Worm (Caenorhabditis elegans) whole organism, L1 larva: ENCODE data around the gene T22H9.1.

ENCODE experiments used
- C16A3.4 ChIP-seq: fragments of 150-350 bp; optimal IDR thresholded peaks from 2 replicates; lab custom pipeline; 2014; ENCODE audit warnings: missing biosample characterization, missing genetic modification characterization
- C34B4.2 ChIP-seq: sonication (generic microtip); optimal IDR thresholded peaks from 2 replicates; lab custom pipeline; 2017; ENCODE audit warnings: mild to moderate bottlenecking, missing genetic modification characterization, missing compliant biosample characterization
- F16B12.6 ChIP-seq: fragments of 150-350 bp; optimal IDR thresholded peaks from 2 replicates; lab custom pipeline; 2014; ENCODE audit warnings: missing biosample characterization, missing genetic modification characterization
- Y116A8C.19 ChIP-seq: sonication (generic microtip); optimal IDR thresholded peaks from 2 replicates; lab custom pipeline; 2016; ENCODE audit warnings: missing compliant biosample characterization, missing genetic modification characterization, borderline replicate concordance
- alr-1 ChIP-seq: fragments of 200-800 bp; sonication (Bioruptor generic); optimal IDR thresholded peaks from 2 replicates; lab custom pipeline; 2018; ENCODE audit warnings: borderline replicate concordance, mild to moderate bottlenecking, missing genetic modification characterization, missing compliant biosample characterization
- ama-1 ChIP-seq: fragments of 150-350 bp; optimal IDR thresholded peaks from 2 replicates; lab custom pipeline; 2014
- blmp-1 ChIP-seq: fragments of 150-350 bp; optimal IDR thresholded peaks from 2 replicates; lab custom pipeline; 2014; ENCODE audit warnings: missing biosample characterization, missing genetic modification characterization
- ceh-63 ChIP-seq: fragments of 200-800 bp; sonication (Bioruptor generic); optimal IDR thresholded peaks from 2 replicates; lab custom pipeline; 2018; ENCODE audit warnings: mild to moderate bottlenecking, missing genetic modification characterization, missing compliant biosample characterization
- ceh-8 ChIP-seq: fragments of 200-800 bp; sonication (Bioruptor generic); optimal IDR thresholded peaks from 2 replicates; lab custom pipeline; 2018; ENCODE audit warnings: mild to moderate bottlenecking, missing genetic modification characterization, moderate library complexity, missing compliant biosample characterization
- ceh-82 ChIP-seq, 3 experiments: fragments of 150-350 bp in 1 of 3; sonication (generic microtip) in 2 of 3; optimal IDR thresholded peaks; 2 replicates each; lab custom pipeline; 2014 to 2017; ENCODE audit warnings: missing biosample characterization in 3 of 3, missing genetic modification characterization in 3 of 3
- ces-1 ChIP-seq: fragments of 150-350 bp; optimal IDR thresholded peaks from 2 replicates; lab custom pipeline; 2014; ENCODE audit warnings: missing biosample characterization, missing genetic modification reagents, missing genetic modification characterization
- dpl-1 ChIP-seq, 3 experiments: fragments of 150-350 bp in 2 of 3; sonication (generic microtip) in 1 of 3; optimal IDR thresholded peaks; 2 replicates each; lab custom pipeline; 2014 to 2017; ENCODE audit warnings: missing biosample characterization in 3 of 3, missing genetic modification characterization in 3 of 3, missing genetic modification reagents in 3 of 3
- dsc-1 ChIP-seq: sonication (generic microtip); optimal IDR thresholded peaks from 2 replicates; lab custom pipeline; 2016; ENCODE audit warnings: mild to moderate bottlenecking, missing genetic modification characterization, missing compliant biosample characterization
- efl-1 ChIP-seq, 4 experiments: fragments of 150-350 bp; optimal IDR thresholded peaks in 3 of 4; peaks in 1 of 4; 1 replicate in 1 of 4; 2 replicates in 3 of 4; lab custom pipeline; 2014; ENCODE audit warnings: missing biosample characterization in 2 of 4, missing genetic modification characterization in 2 of 4, missing genetic modification reagents in 2 of 4
- efl-3 ChIP-seq: fragments of 200-800 bp; sonication (Bioruptor generic); optimal IDR thresholded peaks from 2 replicates; lab custom pipeline; 2018; ENCODE audit warnings: mild to moderate bottlenecking, missing genetic modification characterization, missing compliant biosample characterization
- fkh-10 ChIP-seq: sonication (generic microtip); optimal IDR thresholded peaks from 2 replicates; lab custom pipeline; 2017; ENCODE audit warnings: missing biosample characterization, missing genetic modification reagents, missing genetic modification characterization
- hlh-4 ChIP-seq: sonication (generic microtip); optimal IDR thresholded peaks from 2 replicates; lab custom pipeline; 2016; ENCODE audit warnings: mild to moderate bottlenecking, missing genetic modification characterization, missing compliant biosample characterization
- hpl-2 ChIP-seq: fragments of 150-350 bp; optimal IDR thresholded peaks from 2 replicates; lab custom pipeline; 2014; ENCODE audit warnings: missing biosample characterization, missing genetic modification reagents, missing genetic modification characterization
- irx-1 ChIP-seq: sonication (generic microtip); optimal IDR thresholded peaks from 2 replicates; lab custom pipeline; 2016; ENCODE audit warnings: missing genetic modification characterization, missing compliant biosample characterization
- lin-14 ChIP-seq: fragments of 200-800 bp; sonication (Bioruptor generic); optimal IDR thresholded peaks from 2 replicates; lab custom pipeline; 2018; ENCODE audit warnings: mild to moderate bottlenecking, missing genetic modification characterization, moderate library complexity, missing compliant biosample characterization
- lin-35 ChIP-seq, 2 experiments: fragments of 150-350 bp; optimal IDR thresholded peaks; 2 replicates each; lab custom pipeline; 2014; ENCODE audit warnings: missing biosample characterization in 2 of 2, missing genetic modification characterization in 2 of 2, missing genetic modification reagents in 2 of 2
- lsy-2 ChIP-seq, 2 experiments: fragments of 150-350 bp; optimal IDR thresholded peaks; 2 replicates each; lab custom pipeline; 2014; ENCODE audit warnings: missing biosample characterization in 2 of 2, missing genetic modification characterization in 2 of 2
- mdl-1 ChIP-seq, 2 experiments: fragments of 150-350 bp; optimal IDR thresholded peaks; 2 replicates each; lab custom pipeline; 2014 to 2017; ENCODE audit warnings: missing biosample characterization in 2 of 2, missing genetic modification characterization in 2 of 2, inconsistent platforms in 1 of 2
- mep-1 ChIP-seq: fragments of 150-350 bp; optimal IDR thresholded peaks from 2 replicates; lab custom pipeline; 2014; ENCODE audit warnings: missing biosample characterization, missing genetic modification characterization
- nhr-12 ChIP-seq: sonication (generic microtip); optimal IDR thresholded peaks from 2 replicates; lab custom pipeline; 2017; ENCODE audit warnings: missing biosample characterization, missing genetic modification characterization
- nhr-19 ChIP-seq: fragments of 200-800 bp; sonication (Bioruptor generic); conservative IDR thresholded peaks from 2 replicates; pipeline ENCODE4 v1.3.6; 2022; ENCODE audit warnings: missing genetic modification characterization, missing compliant biosample characterization
- nhr-20 ChIP-seq: sonication (generic microtip); optimal IDR thresholded peaks from 2 replicates; lab custom pipeline; 2016; ENCODE audit warnings: mild to moderate bottlenecking, missing genetic modification characterization, missing compliant biosample characterization
- nhr-47 ChIP-seq: sonication (generic microtip); optimal IDR thresholded peaks from 2 replicates; lab custom pipeline; 2016; ENCODE audit warnings: mild to moderate bottlenecking, missing genetic modification characterization, moderate library complexity, missing compliant biosample characterization
- nhr-76 ChIP-seq: sonication (generic microtip); optimal IDR thresholded peaks from 2 replicates; lab custom pipeline; 2017; ENCODE audit warnings: missing biosample characterization, missing genetic modification characterization
- nhr-90 ChIP-seq: sonication (generic microtip); optimal IDR thresholded peaks from 2 replicates; lab custom pipeline; 2016; ENCODE audit warnings: mild to moderate bottlenecking, missing genetic modification characterization, missing compliant biosample characterization; ENCODE audit not compliant: poor library complexity
- pax-3 ChIP-seq: fragments of 200-800 bp; sonication (Bioruptor generic); optimal IDR thresholded peaks from 2 replicates; lab custom pipeline; 2018; ENCODE audit warnings: mild to moderate bottlenecking, missing genetic modification characterization, moderate library complexity, missing compliant biosample characterization
- pqm-1 ChIP-seq: sonication (generic microtip); optimal IDR thresholded peaks from 3 replicates; lab custom pipeline; 2017; ENCODE audit warnings: missing biosample characterization, missing genetic modification characterization
- skn-1 ChIP-seq: fragments of 150-350 bp; optimal IDR thresholded peaks from 2 replicates; lab custom pipeline; 2014; ENCODE audit warnings: missing biosample characterization, missing genetic modification characterization
- snpc-4 ChIP-seq: fragments of 150-350 bp; optimal IDR thresholded peaks from 2 replicates; lab custom pipeline; 2014; ENCODE audit warnings: missing biosample characterization, missing genetic modification characterization
- snu-23 ChIP-seq: sonication (generic microtip); optimal IDR thresholded peaks from 2 replicates; lab custom pipeline; 2016; ENCODE audit warnings: missing genetic modification characterization, missing compliant biosample characterization
- sup-37 ChIP-seq: fragments of 200-800 bp; sonication (Bioruptor generic); optimal IDR thresholded peaks from 2 replicates; lab custom pipeline; 2018; ENCODE audit warnings: mild to moderate bottlenecking, missing genetic modification characterization, missing compliant biosample characterization
- swsn-7 ChIP-seq: sonication (generic microtip); optimal IDR thresholded peaks from 2 replicates; lab custom pipeline; 2016; ENCODE audit warnings: missing genetic modification characterization, missing compliant biosample characterization
- tbx-2 ChIP-seq: sonication (generic microtip); optimal IDR thresholded peaks from 2 replicates; lab custom pipeline; 2016; ENCODE audit warnings: missing genetic modification characterization, missing compliant biosample characterization
- unc-130 ChIP-seq: fragments of 150-350 bp; optimal IDR thresholded peaks from 2 replicates; lab custom pipeline; 2017; ENCODE audit warnings: missing biosample characterization, missing genetic modification characterization, inconsistent platforms
- unc-30 ChIP-seq: sonication (generic microtip); optimal IDR thresholded peaks from 2 replicates; lab custom pipeline; 2017; ENCODE audit warnings: missing biosample characterization, missing genetic modification characterization
- vab-15 ChIP-seq: sonication (generic microtip); optimal IDR thresholded peaks from 2 replicates; lab custom pipeline; 2017; ENCODE audit warnings: missing genotype, mild to moderate bottlenecking, missing genetic modification characterization, missing compliant biosample characterization
- xbp-1 ChIP-seq: sonication (generic microtip); optimal IDR thresholded peaks from 2 replicates; lab custom pipeline; 2016; ENCODE audit warnings: missing genetic modification characterization, missing compliant biosample characterization
- ztf-11 ChIP-seq, 2 experiments: sonication (generic microtip); optimal IDR thresholded peaks; 2 replicates each; lab custom pipeline; 2016 to 2017; ENCODE audit warnings: missing genetic modification characterization in 2 of 2, missing biosample characterization in 1 of 2, missing compliant biosample characterization in 1 of 2

The T22H9.1 gene

DNA sequence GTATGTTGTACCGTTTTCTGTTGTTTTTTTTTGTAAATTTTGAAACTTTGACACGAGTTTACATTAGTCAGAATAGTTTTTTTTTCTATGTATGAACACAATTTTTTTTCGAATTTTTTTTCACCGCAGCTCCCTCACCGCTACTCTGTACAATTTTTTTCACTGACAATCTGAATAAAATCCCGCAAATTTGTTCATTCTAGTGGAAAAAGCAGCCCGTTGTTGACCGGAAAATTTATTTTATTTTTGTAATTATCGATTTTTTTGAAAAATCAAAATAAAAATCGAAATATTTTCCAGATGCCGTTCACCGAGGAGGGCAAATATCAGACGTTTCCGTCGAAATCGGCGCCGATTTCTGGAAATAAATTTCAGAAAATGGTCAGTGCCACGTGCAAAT lies at the start of gene T22H9.1:
TSS of gene T22H9.1 (plus strand) at position 301 of the 400 bp plus-strand sequence.
- TF ChIP-seq hpl-2, result no peak
- no peak for TF ChIP-seq tbx-2
- TF ChIP-seq hlh-4, result no peak
- no peak for TF ChIP-seq irx-1 (tag; lab: Kevin White, UChicago)
- TF ChIP-seq mdl-1 (tag; optimal IDR thresholded peaks at IDR 0.05; lab: Kevin White, UChicago), result no peak
- no peak for TF ChIP-seq pax-3
- TF ChIP-seq ceh-8, result no peak
- TF ChIP-seq pqm-1, result no peak
- TF ChIP-seq fkh-10 (GFP tag; lab: Kevin White, UChicago), result no peak
- no peak for TF ChIP-seq nhr-12
- TF ChIP-seq ceh-63, result no peak
- TF ChIP-seq Y116A8C.19, result no peak
- TF ChIP-seq alr-1 (tag; lab: Kevin White, UChicago), result no peak
- no peak for TF ChIP-seq efl-3 (GFP tag; lab: Kevin White, UChicago)

DNA sequence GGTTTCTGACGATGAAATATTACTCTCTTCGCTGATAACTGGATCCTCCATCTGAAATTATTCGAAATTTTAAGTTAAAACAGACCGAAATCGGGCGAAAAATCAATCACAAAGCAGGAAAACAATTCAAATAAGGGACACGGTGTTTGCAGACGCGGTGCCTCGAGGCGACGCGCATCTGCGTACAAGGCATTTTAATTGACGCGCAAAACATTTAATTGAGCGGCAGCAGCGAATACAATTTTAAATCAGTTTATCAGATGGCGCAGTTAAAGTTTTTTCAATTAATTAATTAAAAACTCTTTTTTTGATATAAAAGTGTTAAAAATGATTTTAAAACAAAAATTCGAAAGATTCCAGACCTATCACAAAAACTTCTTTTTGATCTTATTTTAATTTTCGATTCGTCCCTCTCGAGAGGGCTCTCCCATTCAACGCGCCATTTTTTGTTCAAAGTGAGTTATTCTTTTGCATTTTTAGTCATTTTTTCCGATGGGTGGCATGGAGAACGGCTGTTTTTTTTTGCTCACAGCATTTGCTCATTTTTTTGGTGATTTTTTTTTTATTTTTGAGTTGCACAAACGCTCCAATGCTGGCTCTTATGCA lies 48.0 kb upstream of the T22H9.1 start, which contains the start of gene phf-10:
TSS of gene phf-10 (minus strand) at position 81 of the 606 bp plus-strand sequence.
- peak; percentile 35 for TF ChIP-seq xbp-1 (tag; lab: Kevin White, UChicago)
- peak; percentile 36 to 75 (median 74) for TF ChIP-seq dpl-1 (GFP tag; optimal IDR thresholded peaks at IDR 0.05; lab: Kevin White, UChicago)
- no peak for TF ChIP-seq sup-37 (GFP tag; lab: Kevin White, UChicago)
- TF ChIP-seq lin-14 (GFP tag; lab: Kevin White, UChicago), result no peak
- peak; percentile 39 for TF ChIP-seq dsc-1
- peak; percentile 34 to 79 for TF ChIP-seq lin-35 (GFP tag; optimal IDR thresholded peaks at IDR 0.05; lab: Kevin White, UChicago)
- TF ChIP-seq ceh-82 (tag; optimal IDR thresholded peaks at IDR 0.05; lab: Kevin White, UChicago), result peak in 1 of 3 experiments; percentile 6
- TF ChIP-seq snpc-4 (tag; lab: Kevin White, UChicago), result peak; percentile 12
- no peak for TF ChIP-seq ztf-11 (tag; optimal IDR thresholded peaks at IDR 0.05; lab: Kevin White, UChicago)
- TF ChIP-seq nhr-47 (tag; lab: Kevin White, UChicago), result peak; percentile 60
- TF ChIP-seq vab-15 (tag; lab: Kevin White, UChicago), result no peak
- no peak for TF ChIP-seq nhr-76
- TF ChIP-seq mep-1 (tag; lab: Kevin White, UChicago), result peak; percentile 9
- TF ChIP-seq nhr-20 (tag; lab: Kevin White, UChicago), result peak; percentile 44
- TF ChIP-seq lsy-2 (tag; optimal IDR thresholded peaks at IDR 0.05; lab: Kevin White, UChicago), result peak; percentile 38 to 51
- no peak for TF ChIP-seq efl-3 (GFP tag; lab: Kevin White, UChicago)
- peak; percentile 46 for TF ChIP-seq tbx-2
- peak; percentile 18 for TF ChIP-seq nhr-90 (tag; lab: Kevin White, UChicago)
- no peak for TF ChIP-seq skn-1 (tag; lab: Kevin White, UChicago)
- TF ChIP-seq unc-130 (tag; lab: Kevin White, UChicago), result peak; percentile 19
- TF ChIP-seq efl-1 (optimal IDR thresholded peaks at IDR 0.05; lab: Kevin White, UChicago), result peak; percentile 16 to 76
- peak; percentile 75 to 97 for TF ChIP-seq efl-1 (GFP tag; optimal IDR thresholded peaks at IDR 0.05 in 1 of 2; lab: Kevin White, UChicago)
- no peak for TF ChIP-seq C34B4.2 (tag; lab: Kevin White, UChicago)
- TF ChIP-seq nhr-19 (GFP tag; lab: Robert Waterston, UW), result peak; percentile 15; the same call in 1 of the 2 replicates
- peak; percentile 23 for TF ChIP-seq C16A3.4 (tag; lab: Kevin White, UChicago)
- peak; percentile 83 for TF ChIP-seq F16B12.6 (tag; lab: Kevin White, UChicago)
- TF ChIP-seq swsn-7, result peak; percentile 41
- TF ChIP-seq snu-23 (GFP tag; lab: Kevin White, UChicago), result peak; percentile 56
- TF ChIP-seq unc-30 (tag; lab: Kevin White, UChicago), result no peak
- TF ChIP-seq ces-1 (GFP tag; lab: Kevin White, UChicago), result no peak
- no peak for TF ChIP-seq ama-1 (lab: Kevin White, UChicago)
- TF ChIP-seq blmp-1 (tag; lab: Kevin White, UChicago), result no peak
